Fruit fly (Drosophila melanogaster) whole organism, pupa: ENCODE data around the gene rasp.

Source experiments
- CG10348 ChIP-seq: fragments of 200-800 bp; sonication (Bioruptor generic); IDR thresholded peaks from 2 replicates; pipeline ENCODE4 v1.3.6; 2022; ENCODE audit warnings: missing biosample characterization, missing genetic modification characterization
- CG12605 ChIP-seq: fragments of 200-800 bp; sonication (Bioruptor generic); IDR thresholded peaks from 2 replicates; pipeline ENCODE4 v1.3.6; 2022; ENCODE audit warnings: missing biosample characterization, missing genetic modification characterization
- CG13204 ChIP-seq: fragments of 200-800 bp; sonication (Bioruptor generic); optimal IDR thresholded peaks from 2 replicates; lab custom pipeline; 2018; ENCODE audit warnings: missing biosample characterization, mild to moderate bottlenecking, missing genetic modification characterization, moderate library complexity
- CG14655 ChIP-seq: fragments of 200-800 bp; sonication (Bioruptor generic); optimal IDR thresholded peaks from 3 replicates; lab custom pipeline; 2017; ENCODE audit warnings: mild to moderate bottlenecking, missing biosample characterization, missing genetic modification reagents, missing genetic modification characterization
- CG15710 ChIP-seq: fragments of 200-800 bp; sonication (Bioruptor generic); optimal IDR thresholded peaks from 2 replicates; lab custom pipeline; 2018; ENCODE audit warnings: missing biosample characterization, mild to moderate bottlenecking, missing genetic modification characterization, moderate library complexity
- CG17806 ChIP-seq: fragments of 200-800 bp; sonication (Bioruptor generic); optimal IDR thresholded peaks from 2 replicates; lab custom pipeline; 2018; ENCODE audit warnings: missing biosample characterization, mild to moderate bottlenecking, missing genetic modification characterization, moderate library complexity
- CG32121 ChIP-seq: fragments of 200-800 bp; sonication (Bioruptor generic); IDR thresholded peaks from 2 replicates; pipeline ENCODE4 v1.3.6; 2022; ENCODE audit warnings: missing biosample characterization, missing genetic modification characterization
- CG34367 ChIP-seq: fragments of 200-800 bp; sonication (Bioruptor generic); optimal IDR thresholded peaks from 2 replicates; lab custom pipeline; 2018; ENCODE audit warnings: missing biosample characterization, mild to moderate bottlenecking, missing genetic modification characterization
- CG4496 ChIP-seq: fragments of 200-800 bp; sonication (Bioruptor generic); IDR thresholded peaks from 3 replicates; pipeline ENCODE4 v1.3.6; 2022; ENCODE audit warnings: missing biosample characterization, missing genetic modification characterization
- CG8159 ChIP-seq: fragments of 200-800 bp; sonication (Bioruptor generic); optimal IDR thresholded peaks from 3 replicates; lab custom pipeline; 2018; ENCODE audit warnings: missing biosample characterization, mild to moderate bottlenecking, missing genetic modification characterization, moderate library complexity
- CG8301 ChIP-seq: fragments of 200-800 bp; sonication (Bioruptor generic); optimal IDR thresholded peaks from 2 replicates; lab custom pipeline; 2018; ENCODE audit warnings: missing biosample characterization, mild to moderate bottlenecking, missing genetic modification characterization
- CG9948 ChIP-seq: fragments of 200-800 bp; sonication (Bioruptor generic); optimal IDR thresholded peaks from 2 replicates; lab custom pipeline; 2018; ENCODE audit warnings: missing biosample characterization, mild to moderate bottlenecking, missing genetic modification characterization, moderate library complexity
- D1 ChIP-seq: fragments of 200-800 bp; sonication (Bioruptor generic); optimal IDR thresholded peaks from 2 replicates; lab custom pipeline; 2018; ENCODE audit warnings: missing biosample characterization, mild to moderate bottlenecking, missing genetic modification characterization, moderate library complexity
- EcR ChIP-seq: fragments of 200-800 bp; sonication (Bioruptor generic); optimal IDR thresholded peaks from 3 replicates; lab custom pipeline; 2019; ENCODE audit warnings: missing biosample characterization, missing genetic modification characterization, mild to moderate bottlenecking, moderate library complexity, missing genetic modification reagents
- Ets98B ChIP-seq: fragments of 200-800 bp; sonication (Bioruptor generic); IDR thresholded peaks from 2 replicates; pipeline ENCODE4 v1.3.6; 2022; ENCODE audit warnings: missing biosample characterization, missing genetic modification characterization
- Pif1A ChIP-seq: fragments of 200-800 bp; sonication (Bioruptor generic); optimal IDR thresholded peaks from 3 replicates; lab custom pipeline; 2016; ENCODE audit warnings: missing biosample characterization, missing genetic modification characterization
- Pif1B ChIP-seq: fragments of 200-800 bp; sonication (Bioruptor generic); optimal IDR thresholded peaks from 3 replicates; lab custom pipeline; 2016; ENCODE audit warnings: missing biosample characterization, missing genetic modification characterization
- Snoo ChIP-seq: fragments of 200-800 bp; sonication (Bioruptor generic); optimal IDR thresholded peaks from 3 replicates; lab custom pipeline; 2017; ENCODE audit warnings: missing biosample characterization, mild to moderate bottlenecking, missing genetic modification characterization, inconsistent platforms
- fd96Ca ChIP-seq: fragments of 200-800 bp; sonication (Bioruptor generic); IDR thresholded peaks from 3 replicates; pipeline ENCODE4 v1.3.6; 2022; ENCODE audit warnings: missing biosample characterization, missing genetic modification characterization
- gl ChIP-seq: fragments of 200-800 bp; sonication (Bioruptor generic); optimal IDR thresholded peaks from 2 replicates; lab custom pipeline; 2018; ENCODE audit warnings: missing biosample characterization, mild to moderate bottlenecking, missing genetic modification characterization

rasp gene

dm6 chr3L:3161968-3162367 lies at the start of gene rasp:
rasp (plus strand) TSS chr3L:3162180.
- TF ChIP-seq CG32121 (no peak), CG15710 (tag; lab: Kevin White, UChicago) (no peak), CG13204 (GFP tag; lab: Kevin White, UChicago) (no peak), CG8159 (tag; lab: Kevin White, UChicago) (no peak), CG17806 (tag; lab: Kevin White, UChicago) (no peak), gl (tag; lab: Kevin White, UChicago) (no peak), CG4496 (GFP tag; lab: Robert Waterston, UW) (no peak), CG34367 (no peak), CG14655 (GFP tag; lab: Kevin White, UChicago) (no peak)

dm6 chr3L:3114367-3114766 lies 47.6 kb upstream of the rasp start, which contains the start of gene CG45067:
CG45067 (minus strand) TSS chr3L:3114467.
- TF ChIP-seq CG9948 (tag; lab: Kevin White, UChicago), result no peak
- no peak for TF ChIP-seq CG32121
- TF ChIP-seq D1 (tag; lab: Kevin White, UChicago), result no peak
- no peak for TF ChIP-seq CG12605 (GFP tag; lab: Robert Waterston, UW)
- no peak for TF ChIP-seq fd96Ca (GFP tag; lab: Robert Waterston, UW)
- TF ChIP-seq CG4496 (GFP tag; lab: Robert Waterston, UW), result no peak
- TF ChIP-seq CG17806 (tag; lab: Kevin White, UChicago), result no peak
- TF ChIP-seq Pif1B (GFP tag; lab: Kevin White, UChicago), result no peak
- no peak for TF ChIP-seq gl (tag; lab: Kevin White, UChicago)
- no peak for TF ChIP-seq CG15710 (tag; lab: Kevin White, UChicago)
- TF ChIP-seq CG8159 (tag; lab: Kevin White, UChicago), result no peak
- no peak for TF ChIP-seq Ets98B
- no peak for TF ChIP-seq Pif1A (GFP tag; lab: Kevin White, UChicago)
- TF ChIP-seq CG13204 (GFP tag; lab: Kevin White, UChicago), result no peak
- TF ChIP-seq Snoo (tag; lab: Kevin White, UChicago), result no peak
- TF ChIP-seq CG8301, result no peak
- TF ChIP-seq, all 21 proteins: peak for 0

dm6 chr3L:3121769-3122432 lies 40.1 kb upstream of the rasp start:
- TF ChIP-seq EcR (peak; percentile 17), CG9948 (tag; lab: Kevin White, UChicago) (no peak)

- TF ChIP-seq CG32121, result peak; percentile 31; the same call in 1 of the 2 replicates
- peak; percentile 17; the same call in 1 of the 3 replicates for TF ChIP-seq CG4496 (GFP tag; lab: Robert Waterston, UW)
- TF ChIP-seq CG14655 (GFP tag; lab: Kevin White, UChicago), result no peak
- TF ChIP-seq Pif1A (GFP tag; lab: Kevin White, UChicago), result no peak
- TF ChIP-seq CG13204 (GFP tag; lab: Kevin White, UChicago), result no peak
- no peak for TF ChIP-seq gl (tag; lab: Kevin White, UChicago)
- TF ChIP-seq EcR, result peak; percentile 97
- no peak for TF ChIP-seq Pif1B (GFP tag; lab: Kevin White, UChicago)
- TF ChIP-seq CG8159 (tag; lab: Kevin White, UChicago), result no peak
- no peak for TF ChIP-seq CG34367
Measured at dm6 chr3L:3122688-3123316, 39.2 kb upstream of the rasp start.

dm6 chr3L:3124519-3124918 lies 37.5 kb upstream of the rasp start:
- TF ChIP-seq Pif1A (GFP tag; lab: Kevin White, UChicago), result no peak
- no peak for TF ChIP-seq CG32121
- TF ChIP-seq CG17806 (tag; lab: Kevin White, UChicago), result no peak
- no peak for TF ChIP-seq CG13204 (GFP tag; lab: Kevin White, UChicago)
- no peak for TF ChIP-seq CG10348
- TF ChIP-seq, all 21 proteins: peak for 0

dm6 chr3L:3124939-3125648 lies 36.9 kb upstream of the rasp start:
- TF ChIP-seq CG9948 (tag; lab: Kevin White, UChicago) (no peak), CG14655 (GFP tag; lab: Kevin White, UChicago) (no peak), CG8301 (no peak), EcR (peak; percentile 65), CG13204 (GFP tag; lab: Kevin White, UChicago) (peak; percentile 42), CG4496 (GFP tag; lab: Robert Waterston, UW) (0 out of 3 replicates have a peak, but pooled peaks have one; percentile 41), CG17806 (tag; lab: Kevin White, UChicago) (no peak), gl (tag; lab: Kevin White, UChicago) (no peak), CG10348 (no peak), Pif1B (GFP tag; lab: Kevin White, UChicago) (no peak), CG8159 (tag; lab: Kevin White, UChicago) (no peak), Ets98B (no peak), CG12605 (GFP tag; lab: Robert Waterston, UW) (no peak)
